Fruit fly (Drosophila melanogaster): ENCODE measurements around the gene CG31468.

- TF ChIP-seq CTCF (optimal IDR thresholded peaks at IDR 0.05) (no peak), CG8478 (optimal IDR thresholded peaks at IDR 0.05) (no peak)
These were observed 4.4 kb upstream of the CG31468 start, which contains the start of gene Gba1b for dm6 chr3R:23704383-23705033.
